Worm (Caenorhabditis elegans): ENCODE results near the gene srw-124.

srw-124 gene

ce11 chrV:3011394-3011793 is 35.0 kb downstream of the srw-124 start, which contains the start of gene srw-135:
Gene srw-135 (minus strand): TSS chrV:3011494.
- TF ChIP-seq dao-5 (tag; optimal IDR thresholded peaks at IDR 0.05) (no peak), W03F9.2 (tag; optimal IDR thresholded peaks at IDR 0.05) (no peak), him-1 (tag; optimal IDR thresholded peaks at IDR 0.05) (no peak)

ce11 chrV:3014185-3014584 is 37.8 kb downstream of the srw-124 start, which contains the start of gene K12D9.1:
Gene K12D9.1 (plus strand): TSS chrV:3014485.
- no peak for TF ChIP-seq dao-5 (tag; optimal IDR thresholded peaks at IDR 0.05)
- no peak for TF ChIP-seq W03F9.2 (tag; optimal IDR thresholded peaks at IDR 0.05)
- TF ChIP-seq him-1 (tag; optimal IDR thresholded peaks at IDR 0.05) = no peak

ce11 chrV:3017930-3018329 is 41.5 kb downstream of the srw-124 start:
- TF ChIP-seq dao-5 (tag; optimal IDR thresholded peaks at IDR 0.05) = no peak
- TF ChIP-seq W03F9.2 (tag; optimal IDR thresholded peaks at IDR 0.05) = no peak
- TF ChIP-seq him-1 (tag; optimal IDR thresholded peaks at IDR 0.05) = no peak

- TF ChIP-seq dao-5 (tag; optimal IDR thresholded peaks at IDR 0.05) (no peak), him-1 (tag; optimal IDR thresholded peaks at IDR 0.05) (no peak), W03F9.2 (tag; optimal IDR thresholded peaks at IDR 0.05) (no peak)
These were observed 44.9 kb downstream of the srw-124 start, which contains the start of gene irld-12 for ce11 chrV:3021306-3021705. Gene irld-12 (minus strand): TSS chrV:3021406.

ce11 chrV:3024274-3024673 is 47.9 kb downstream of the srw-124 start, which contains the start of gene asp-8:
Gene asp-8 (plus strand): TSS chrV:3024549.
- TF ChIP-seq dao-5 (tag; optimal IDR thresholded peaks at IDR 0.05) (no peak), W03F9.2 (tag; optimal IDR thresholded peaks at IDR 0.05) (no peak), him-1 (tag; optimal IDR thresholded peaks at IDR 0.05) (no peak)
